Fruit fly (Drosophila melanogaster): ENCODE measurements around the gene Yod1.

Gene Yod1

dm6 chr3L:5139312-5139711, 5.6 kb downstream of the Yod1 start, which contains the start of the genes Tcs5 and CHMP2B (continued):
- TF ChIP-seq CG13894 (tag; optimal IDR thresholded peaks at IDR 0.05) (peak; percentile 99), Bdp1 (GFP tag; optimal IDR thresholded peaks at IDR 0.05) (peak; percentile 96), CG13424 (tag; optimal IDR thresholded peaks at IDR 0.05) (peak; percentile 100), CG1602 (GFP tag; optimal IDR thresholded peaks at IDR 0.05) (peak; percentile 100), MBD-R2 (GFP tag; IDR thresholded peaks at IDR 0.05) (peak; percentile 100), H15 (GFP tag; IDR thresholded peaks at IDR 0.05) (peak; percentile 100), CG10462 (GFP tag; optimal IDR thresholded peaks at IDR 0.05) (peak; percentile 100), CG18262 (tag; optimal IDR thresholded peaks at IDR 0.05) (peak; percentile 97), CG7271 (tag; optimal IDR thresholded peaks at IDR 0.05) (peak; percentile 100), az2 (GFP tag; optimal IDR thresholded peaks at IDR 0.05) (peak; percentile 100), CkIIα-i1 (GFP tag; IDR thresholded peaks at IDR 0.05) (peak; percentile 99), her (GFP tag; optimal IDR thresholded peaks at IDR 0.05) (peak; percentile 97), org-1 (GFP tag; optimal IDR thresholded peaks at IDR 0.05) (peak; percentile 99), fd64A (GFP tag; optimal IDR thresholded peaks at IDR 0.05) (peak; percentile 99), tap (tag; optimal IDR thresholded peaks at IDR 0.05) (peak; percentile 99), CG4282 (GFP tag; optimal IDR thresholded peaks at IDR 0.05) (peak; percentile 99), dmrt99B (tag; optimal IDR thresholded peaks at IDR 0.05) (peak; percentile 99), CG8924 (tag; optimal IDR thresholded peaks at IDR 0.05) (peak; percentile 99), jigr1 (GFP tag; IDR thresholded peaks at IDR 0.05) (peak; percentile 100), pita (GFP tag; optimal IDR thresholded peaks at IDR 0.05) (no peak), lab (GFP tag; optimal IDR thresholded peaks at IDR 0.05) (peak; percentile 100), GATAe (GFP tag; conservative IDR thresholded peaks at IDR 0.05) (peak; percentile 100), sima (GFP tag; optimal IDR thresholded peaks at IDR 0.05) (peak; percentile 99), CG1603 (tag; optimal IDR thresholded peaks at IDR 0.05) (peak; percentile 99), CHES-1-like (GFP tag; optimal IDR thresholded peaks at IDR 0.05) (peak; percentile 99), fru (optimal IDR thresholded peaks at IDR 0.05) (no peak), ara (GFP tag; IDR thresholded peaks at IDR 0.05) (peak; percentile 100), CG3726 (GFP tag; IDR thresholded peaks at IDR 0.05) (peak; percentile 100), Xbp1 (GFP tag; optimal IDR thresholded peaks at IDR 0.05) (peak; percentile 100), PHDP (tag; optimal IDR thresholded peaks at IDR 0.05) (peak; percentile 100), esg (GFP tag; conservative IDR thresholded peaks at IDR 0.05) (peak; percentile 100), exex (tag; optimal IDR thresholded peaks at IDR 0.05) (peak; percentile 97), CG11504 (tag; optimal IDR thresholded peaks at IDR 0.05) (peak; percentile 99), CG31441 (GFP tag; IDR thresholded peaks at IDR 0.05) (peak; percentile 99), CG10366 (GFP tag; IDR thresholded peaks at IDR 0.05) (peak; percentile 100), Deaf1 (tag; optimal IDR thresholded peaks at IDR 0.05) (peak; percentile 90), croc (GFP tag; conservative IDR thresholded peaks at IDR 0.05) (peak; percentile 100), CG17328 (GFP tag; IDR thresholded peaks at IDR 0.05) (peak; percentile 100), sqz (GFP tag; optimal IDR thresholded peaks at IDR 0.05) (peak; percentile 99), bab2 (GFP tag; optimal IDR thresholded peaks at IDR 0.05) (peak; percentile 100), HmgD (GFP tag; optimal IDR thresholded peaks at IDR 0.05) (peak; percentile 99), CG10959 (GFP tag; IDR thresholded peaks at IDR 0.05) (peak; percentile 100), sob (GFP tag; IDR thresholded peaks at IDR 0.05) (peak; percentile 100), hbn (GFP tag; IDR thresholded peaks at IDR 0.05; ENCODE audit: partially characterized antibody) (no peak), CG11696 (GFP tag; IDR thresholded peaks at IDR 0.05) (peak; percentile 99), pros (GFP tag; optimal IDR thresholded peaks at IDR 0.05) (peak; percentile 80), Mes4 (GFP tag; optimal IDR thresholded peaks at IDR 0.05) (peak; percentile 99), CG18764 (GFP tag; optimal IDR thresholded peaks at IDR 0.05) (peak; percentile 99), Atf6 (GFP tag; IDR thresholded peaks at IDR 0.05) (peak; percentile 100), CG2199 (GFP tag; IDR thresholded peaks at IDR 0.05) (peak; percentile 100), C15 (GFP tag; IDR thresholded peaks at IDR 0.05) (peak; percentile 100), schlank (tag; optimal IDR thresholded peaks at IDR 0.05) (peak; percentile 99)

Measured in whole organism, embryonic.